Fruit fly (Drosophila melanogaster) whole organism, embryonic: ENCODE results near the gene CG13096.

Source experiments
- Adf1 ChIP-seq: fragments of 200-800 bp; sonication (Bioruptor generic); IDR thresholded peaks from 2 replicates; pipeline ENCODE4 v1.3.6; 2022; ENCODE audit warnings: missing biosample characterization, missing genetic modification characterization
- Aef1 ChIP-seq: fragments of 200-800 bp; sonication (Bioruptor generic); IDR thresholded peaks from 3 replicates; pipeline ENCODE4 v1.3.6; 2022; ENCODE audit warnings: missing biosample characterization, missing genetic modification characterization
- B-H2 ChIP-seq: fragments of 200-800 bp; sonication (Bioruptor generic); optimal IDR thresholded peaks from 2 replicates; lab custom pipeline; 2018; ENCODE audit warnings: missing biosample characterization, mild to moderate bottlenecking, missing genetic modification characterization
- Bdp1 ChIP-seq: fragments of 200-800 bp; sonication (Bioruptor generic); optimal IDR thresholded peaks from 3 replicates; lab custom pipeline; 2016; ENCODE audit warnings: missing biosample characterization, missing genetic modification characterization
- CG10274 ChIP-seq: fragments of 200-800 bp; sonication (Bioruptor generic); optimal IDR thresholded peaks from 3 replicates; lab custom pipeline; 2017; ENCODE audit warnings: missing biosample characterization, mild to moderate bottlenecking, missing genetic modification characterization
- CG11398 ChIP-seq: fragments of 200-800 bp; sonication (Bioruptor generic); optimal IDR thresholded peaks from 2 replicates; lab custom pipeline; 2016; ENCODE audit warnings: missing biosample characterization, missing genetic modification characterization
- CG13287 ChIP-seq: fragments of 200-800 bp; sonication (Bioruptor generic); IDR thresholded peaks from 2 replicates; pipeline ENCODE4 v1.3.6; 2022; ENCODE audit warnings: missing biosample characterization, missing genetic modification characterization; ENCODE audit not compliant: partially characterized antibody
- CG15601 ChIP-seq: fragments of 200-800 bp; sonication (Bioruptor generic); optimal IDR thresholded peaks from 3 replicates; lab custom pipeline; 2019; ENCODE audit warnings: missing biosample characterization, mild to moderate bottlenecking, missing genetic modification characterization, moderate library complexity
- CG32772 ChIP-seq: fragments of 200-800 bp; sonication (Bioruptor generic); IDR thresholded peaks from 2 replicates; pipeline ENCODE4 v1.3.6; 2022; ENCODE audit warnings: missing biosample characterization, missing genetic modification characterization
- CG4282 ChIP-seq: fragments of 200-800 bp; sonication (Bioruptor generic); optimal IDR thresholded peaks from 2 replicates; lab custom pipeline; 2016; ENCODE audit warnings: missing biosample characterization, missing genetic modification characterization
- CG4404 ChIP-seq: fragments of 200-800 bp; sonication (Bioruptor generic); IDR thresholded peaks from 2 replicates; pipeline ENCODE4 v1.3.6; 2022; ENCODE audit warnings: missing biosample characterization, missing genetic modification characterization
- CG5180 ChIP-seq: fragments of 200-800 bp; sonication (Bioruptor generic); optimal IDR thresholded peaks from 3 replicates; lab custom pipeline; 2017; ENCODE audit warnings: missing biosample characterization, missing genetic modification characterization, mild to moderate bottlenecking, moderate library complexity, missing genetic modification reagents
- CG7786 ChIP-seq: fragments of 200-800 bp; sonication (Bioruptor generic); optimal IDR thresholded peaks from 2 replicates; lab custom pipeline; 2016; ENCODE audit warnings: missing biosample characterization, missing genetic modification characterization
- CHES-1-like ChIP-seq: fragments of 200-800 bp; sonication (Bioruptor generic); optimal IDR thresholded peaks from 2 replicates; lab custom pipeline; 2016; ENCODE audit warnings: missing biosample characterization, missing genetic modification characterization
- Deaf1 ChIP-seq: fragments of 200-800 bp; optimal IDR thresholded peaks from 3 replicates; lab custom pipeline; 2019; ENCODE audit warnings: missing biosample characterization, mild to moderate bottlenecking, missing genetic modification characterization, moderate library complexity
- Doc2 ChIP-seq: fragments of 200-800 bp; sonication (Bioruptor generic); IDR thresholded peaks from 2 replicates; pipeline ENCODE4 v1.3.6; 2022; ENCODE audit warnings: missing biosample characterization, missing genetic modification characterization
- Doc3 ChIP-seq: fragments of 200-800 bp; sonication (Bioruptor generic); IDR thresholded peaks from 3 replicates; pipeline ENCODE4 v1.3.6; 2022; ENCODE audit warnings: missing biosample characterization, missing genetic modification characterization; ENCODE audit not compliant: partially characterized antibody
- Elba2 ChIP-seq: fragments of 200-800 bp; sonication (Bioruptor generic); optimal IDR thresholded peaks from 3 replicates; lab custom pipeline; 2016; ENCODE audit warnings: missing biosample characterization, missing genetic modification characterization
- GATAe ChIP-seq: fragments of 200-800 bp; sonication (Bioruptor generic); conservative IDR thresholded peaks from 2 replicates; pipeline ENCODE4 v1.3.6; 2022; ENCODE audit warnings: missing biosample characterization, missing genetic modification characterization
- H15 ChIP-seq: fragments of 200-800 bp; sonication (Bioruptor generic); IDR thresholded peaks from 3 replicates; pipeline ENCODE4 v1.3.6; 2022; ENCODE audit warnings: missing biosample characterization, missing genetic modification characterization
- Hr3 ChIP-seq: fragments of 200-800 bp; sonication (Bioruptor generic); optimal IDR thresholded peaks from 3 replicates; lab custom pipeline; 2016; ENCODE audit warnings: missing biosample characterization, missing genetic modification characterization
- Jarid2 ChIP-seq: fragments of 200-800 bp; sonication (Bioruptor generic); optimal IDR thresholded peaks from 3 replicates; lab custom pipeline; 2017; ENCODE audit warnings: mild to moderate bottlenecking, missing biosample characterization, missing genetic modification reagents, missing genetic modification characterization
- Neu2 ChIP-seq: fragments of 200-800 bp; sonication (Bioruptor generic); optimal IDR thresholded peaks from 3 replicates; lab custom pipeline; 2016; ENCODE audit warnings: missing biosample characterization, missing genetic modification characterization, borderline replicate concordance
- Six4 ChIP-seq: fragments of 200-800 bp; sonication (Bioruptor generic); optimal IDR thresholded peaks from 2 replicates; lab custom pipeline; 2016; ENCODE audit warnings: missing biosample characterization, missing genetic modification characterization
- Spps ChIP-seq: fragments of 200-800 bp; sonication (Bioruptor generic); optimal IDR thresholded peaks from 2 replicates; lab custom pipeline; 2018; ENCODE audit warnings: missing biosample characterization, mild to moderate bottlenecking, missing genetic modification characterization
- bsh ChIP-seq, 2 experiments: fragments of 200-800 bp; sonication (Bioruptor generic); optimal IDR thresholded peaks; 2 replicates each; lab custom pipeline; 2017 to 2018; ENCODE audit warnings: mild to moderate bottlenecking in 2 of 2, missing biosample characterization in 2 of 2, missing genetic modification characterization in 2 of 2, moderate library complexity in 1 of 2
- chinmo ChIP-seq: fragments of 200-800 bp; sonication (Bioruptor generic); IDR thresholded peaks from 4 replicates; pipeline ENCODE4 v1.3.6; 2022; ENCODE audit warnings: missing biosample characterization, missing genetic modification characterization; ENCODE audit not compliant: partially characterized antibody
- crp ChIP-seq, 2 experiments: fragments of 200-800 bp; sonication (Bioruptor generic); optimal IDR thresholded peaks; 2 replicates in 1 of 2; 3 replicates in 1 of 2; lab custom pipeline; 2017; ENCODE audit warnings: missing biosample characterization in 2 of 2, missing genetic modification characterization in 2 of 2, mild to moderate bottlenecking in 1 of 2, moderate library complexity in 1 of 2
- dimm ChIP-seq: fragments of 200-800 bp; sonication (Bioruptor generic); IDR thresholded peaks from 2 replicates; pipeline ENCODE4 v1.3.6; 2022; ENCODE audit warnings: missing biosample characterization, missing genetic modification characterization
- dysf ChIP-seq: fragments of 200-800 bp; sonication (Bioruptor generic); IDR thresholded peaks from 3 replicates; pipeline ENCODE4 v1.3.6; 2022; ENCODE audit warnings: missing biosample characterization, missing genetic modification characterization
- en ChIP-seq: fragments of 200-800 bp; sonication (Bioruptor generic); optimal IDR thresholded peaks from 2 replicates; lab custom pipeline; 2016; ENCODE audit warnings: missing biosample characterization, missing genetic modification characterization
- exex ChIP-seq: fragments of 200-800 bp; sonication (Bioruptor generic); optimal IDR thresholded peaks from 4 replicates; lab custom pipeline; 2018; ENCODE audit warnings: missing biosample characterization, mild to moderate bottlenecking, missing genetic modification characterization, moderate library complexity
- fru ChIP-seq: fragments of >200 bp; optimal IDR thresholded peaks from 2 replicates; lab custom pipeline; 2017
- gcm2 ChIP-seq: fragments of 200-800 bp; sonication (Bioruptor generic); optimal IDR thresholded peaks from 2 replicates; lab custom pipeline; 2016; ENCODE audit warnings: missing biosample characterization, missing genetic modification characterization
- grn ChIP-seq: fragments of 200-800 bp; sonication (Bioruptor generic); optimal IDR thresholded peaks from 3 replicates; lab custom pipeline; 2017; ENCODE audit warnings: missing biosample characterization, missing genetic modification characterization
- hkb ChIP-seq, 2 experiments: fragments of 200-800 bp in 1 of 2; fragments of >200 bp in 1 of 2; sonication (Bioruptor generic) in 1 of 2; IDR thresholded peaks in 1 of 2; optimal IDR thresholded peaks in 1 of 2; 2 replicates each; pipeline versions ENCODE4 v1.3.6 to Lab custom; 2017 to 2022; ENCODE audit warnings: missing biosample characterization in 1 of 2, missing genetic modification characterization in 1 of 2
- insv ChIP-seq, 2 experiments: fragments of 200-800 bp; sonication (Bioruptor generic); optimal IDR thresholded peaks; 3 replicates each; lab custom pipeline; 2016 to 2018; ENCODE audit warnings: missing biosample characterization in 2 of 2, missing genetic modification characterization in 2 of 2
- jumu ChIP-seq: fragments of 200-800 bp; sonication (Bioruptor generic); optimal IDR thresholded peaks from 3 replicates; lab custom pipeline; 2016; ENCODE audit warnings: missing biosample characterization, missing genetic modification characterization
- kay ChIP-seq: fragments of 200-800 bp; sonication (Bioruptor generic); optimal IDR thresholded peaks from 2 replicates; lab custom pipeline; 2016; ENCODE audit warnings: missing biosample characterization, missing genetic modification characterization
- lab ChIP-seq: fragments of 200-800 bp; sonication (Bioruptor generic); optimal IDR thresholded peaks from 3 replicates; lab custom pipeline; 2017; ENCODE audit warnings: missing biosample characterization, missing genetic modification characterization, mild to moderate bottlenecking, moderate library complexity, missing genetic modification reagents
- otp ChIP-seq: fragments of 200-800 bp; sonication (Bioruptor generic); IDR thresholded peaks from 3 replicates; pipeline ENCODE4, ENCODE4 v1.3.6; 2022; ENCODE audit warnings: missing biosample characterization, missing genetic modification characterization
- sd ChIP-seq: fragments of 200-800 bp; sonication (Bioruptor generic); optimal IDR thresholded peaks from 3 replicates; lab custom pipeline; 2018; ENCODE audit warnings: missing biosample characterization, mild to moderate bottlenecking, missing genetic modification characterization, moderate library complexity
- sens ChIP-seq: fragments of 200-800 bp; sonication (Bioruptor generic); peaks from one replicate; lab custom pipeline; 2016; ENCODE audit warnings: missing biosample characterization, missing genetic modification characterization
- stc ChIP-seq: fragments of 200-800 bp; sonication (Bioruptor generic); IDR thresholded peaks from 2 replicates; pipeline ENCODE4 v1.3.6; 2022; ENCODE audit warnings: missing biosample characterization, missing genetic modification characterization
- tio ChIP-seq: fragments of 200-800 bp; sonication (Bioruptor generic); optimal IDR thresholded peaks from 2 replicates; lab custom pipeline; 2017; ENCODE audit warnings: missing biosample characterization, missing genetic modification characterization, inconsistent platforms
- tll ChIP-seq, 2 experiments: fragments of 200-800 bp in 1 of 2; fragments of >200 bp in 1 of 2; sonication (Bioruptor generic) in 1 of 2; optimal IDR thresholded peaks; 2 replicates each; lab custom pipeline; 2017 to 2019; ENCODE audit warnings: missing biosample characterization in 2 of 2, missing genetic modification characterization in 2 of 2, mild to moderate bottlenecking in 1 of 2, moderate library complexity in 1 of 2
- z ChIP-seq: fragments of 200-800 bp; sonication (Bioruptor generic); IDR thresholded peaks from 3 replicates; pipeline ENCODE4 v1.3.6; 2022; ENCODE audit warnings: missing biosample characterization, missing genetic modification characterization

The CG13096 gene

DNA sequence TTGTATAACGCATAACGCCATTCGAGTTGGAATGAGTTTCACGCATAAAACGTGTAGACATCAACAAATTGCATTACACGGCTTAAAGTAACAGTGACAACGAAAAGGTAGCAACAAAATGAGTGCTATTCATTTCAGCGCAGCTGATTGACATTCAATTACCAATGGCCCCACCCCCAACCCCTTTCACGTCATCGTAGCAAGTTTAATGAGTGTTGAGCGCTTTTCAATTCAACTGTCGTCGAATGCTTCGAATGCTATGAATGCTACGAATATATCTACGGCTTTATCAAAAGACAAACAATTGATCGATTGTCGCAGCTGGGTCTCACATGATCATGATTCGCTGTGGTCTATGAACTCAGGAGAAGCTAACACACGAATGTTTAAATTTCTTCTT is 22.0 kb upstream of the CG13096 start (continued):
- peak; percentile 78 for TF ChIP-seq CG15601 (tag; lab: Kevin White, UChicago)
- TF ChIP-seq Adf1 (GFP tag; lab: Robert Waterston, UW) = no peak
- no peak for TF ChIP-seq tll (GFP tag; optimal IDR thresholded peaks at IDR 0.05; lab: Kevin White, UChicago)
- TF ChIP-seq, all 482 proteins: peak for 12

dm6 chr2L:8532790-8533189 is 21.1 kb upstream of the CG13096 start:
- no peak for TF ChIP-seq insv (GFP tag; optimal IDR thresholded peaks at IDR 0.05; lab: Kevin White, UChicago)
- no peak for TF ChIP-seq CG7786 (GFP tag; lab: Kevin White, UChicago)
- TF ChIP-seq Doc3 (GFP tag; lab: Robert Waterston, UW) = 0 out of 3 replicates have a peak, but pooled peaks have one; percentile 23
- TF ChIP-seq Doc2 (GFP tag; lab: Robert Waterston, UW) = no peak
- TF ChIP-seq, all 482 proteins: peak for 1

DNA sequence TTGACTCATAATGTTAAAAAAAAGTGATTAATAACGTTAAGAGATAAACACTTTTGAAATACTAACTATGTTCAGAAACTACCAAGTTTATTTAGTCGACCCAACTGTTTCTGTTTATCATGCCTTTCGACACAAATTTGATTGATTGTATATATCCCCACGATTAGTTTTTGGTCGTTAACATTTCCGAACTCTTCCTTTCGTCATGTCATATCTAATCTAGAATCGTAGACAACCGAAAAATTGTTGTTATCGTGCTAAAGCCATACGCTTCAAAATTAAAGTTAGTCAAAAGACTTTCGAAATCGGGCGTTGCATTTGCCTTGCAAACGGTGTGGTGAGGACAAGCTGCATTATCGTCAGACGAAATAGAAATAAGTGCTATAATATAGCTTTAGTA is 18.5 kb upstream of the CG13096 start:
- peak; percentile 28 for TF ChIP-seq Deaf1 (tag; lab: Kevin White, UChicago)
- no peak for TF ChIP-seq Neu2 (GFP tag; lab: Kevin White, UChicago)
- no peak for TF ChIP-seq dysf
- TF ChIP-seq kay = no peak
- no peak for TF ChIP-seq jumu (GFP tag; lab: Kevin White, UChicago)
- 0 out of 4 replicates have a peak, but pooled peaks have one; percentile 25 for TF ChIP-seq chinmo (GFP tag; lab: Robert Waterston, UW)
- peak; percentile 34 for TF ChIP-seq lab (GFP tag; lab: Kevin White, UChicago)
- no peak for TF ChIP-seq Hr3 (GFP tag; lab: Kevin White, UChicago)
- TF ChIP-seq stc = no peak
- no peak for TF ChIP-seq CG32772 (GFP tag; lab: Robert Waterston, UW)
- TF ChIP-seq sd (tag; lab: Kevin White, UChicago) = peak; percentile 67
- TF ChIP-seq Jarid2 (GFP tag; lab: Kevin White, UChicago) = no peak
- peak; percentile 37 for TF ChIP-seq sens (GFP tag; lab: Kevin White, UChicago)
- TF ChIP-seq GATAe (GFP tag; lab: Robert Waterston, UW) = no peak
- TF ChIP-seq CG13287 (GFP tag; lab: Robert Waterston, UW) = no peak
- no peak for TF ChIP-seq Elba2 (GFP tag; lab: Kevin White, UChicago)
- TF ChIP-seq hkb (optimal IDR thresholded peaks at IDR 0.05; lab: Kevin White, UChicago) = no peak
- TF ChIP-seq hkb (GFP tag; IDR thresholded peaks at IDR 0.05; lab: Robert Waterston, UW) = no peak
- TF ChIP-seq CG11398 (GFP tag; lab: Kevin White, UChicago) = no peak
- TF ChIP-seq CG10274 = no peak
- TF ChIP-seq grn = peak; percentile 78
- TF ChIP-seq exex (tag; lab: Kevin White, UChicago) = peak; percentile 76

DNA sequence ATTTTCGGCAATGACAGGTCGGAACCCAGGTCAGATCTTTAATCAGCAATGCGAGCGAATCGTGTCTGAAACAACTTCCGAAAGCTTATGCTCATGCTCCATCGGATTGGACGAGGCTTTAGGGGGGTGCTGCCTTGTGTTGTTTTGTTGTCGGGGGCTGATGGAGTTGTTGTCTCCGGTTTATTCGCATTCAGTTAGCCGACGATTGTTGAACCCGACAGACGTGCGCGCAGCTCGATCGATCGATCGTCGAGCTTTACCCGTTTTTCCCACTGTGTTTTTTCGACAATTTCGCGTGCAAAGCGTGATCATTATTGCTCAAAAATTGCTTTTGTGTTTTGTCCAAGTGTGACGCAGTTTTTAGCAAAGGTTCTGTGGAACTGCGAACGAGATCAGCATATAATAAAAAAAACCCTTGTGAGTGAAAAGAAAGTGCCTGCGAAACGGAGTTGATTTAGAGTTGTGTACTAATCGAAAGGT is 17.3 kb upstream of the CG13096 start, which contains the start of gene CG17834:
Gene CG17834, plus strand, starts transcription at position 191 of the 480 bp plus-strand sequence.
- TF ChIP-seq otp (GFP tag; lab: Robert Waterston, UW) (peak; percentile 70; the same call in 2 of the 3 replicates), B-H2 (GFP tag; lab: Kevin White, UChicago) (no peak), Spps (no peak), Six4 (GFP tag; lab: Kevin White, UChicago) (no peak), gcm2 (GFP tag; lab: Kevin White, UChicago) (no peak), en (GFP tag; lab: Kevin White, UChicago) (no peak), tio (no peak), fru (lab: Kevin White, UChicago) (no peak), Bdp1 (no peak), CG4282 (GFP tag; lab: Kevin White, UChicago) (no peak), CG4404 (GFP tag; lab: Robert Waterston, UW) (no peak), dimm (GFP tag; lab: Robert Waterston, UW) (no peak), z (no peak), CHES-1-like (GFP tag; lab: Kevin White, UChicago) (no peak), crp (GFP tag; optimal IDR thresholded peaks at IDR 0.05; lab: Kevin White, UChicago) (no peak), CG5180 (no peak), bsh (GFP tag; optimal IDR thresholded peaks at IDR 0.05; lab: Kevin White, UChicago) (no peak), Aef1 (GFP tag; lab: Robert Waterston, UW) (0 out of 3 replicates have a peak, but pooled peaks have one; percentile 16), H15 (no peak)
